Fruit fly (Drosophila melanogaster) whole organism, prepupa: ENCODE results near the gene dsx-c73A.

Source experiments
- CG10631 ChIP-seq: fragments of 200-800 bp; sonication (Bioruptor generic); optimal IDR thresholded peaks from 2 replicates; lab custom pipeline; 2016; ENCODE audit warnings: missing biosample characterization, missing genetic modification characterization
- CG11294 ChIP-seq: fragments of 200-800 bp; sonication (Bioruptor generic); IDR thresholded peaks from 2 replicates; pipeline ENCODE4 v1.3.6; 2022; ENCODE audit warnings: missing biosample characterization, missing genetic modification characterization
- CG11762 ChIP-seq: fragments of 200-800 bp; sonication (Bioruptor generic); optimal IDR thresholded peaks from 3 replicates; lab custom pipeline; 2016; ENCODE audit warnings: missing biosample characterization, missing genetic modification characterization; ENCODE audit not compliant: insufficient read depth
- CG11902 ChIP-seq: fragments of 200-800 bp; sonication (Bioruptor generic); optimal IDR thresholded peaks from 3 replicates; lab custom pipeline; 2016; ENCODE audit warnings: missing biosample characterization, missing genetic modification characterization
- CG15336 ChIP-seq: fragments of 200-800 bp; sonication (Bioruptor generic); IDR thresholded peaks from 2 replicates; pipeline ENCODE4 v1.3.6; 2022; ENCODE audit warnings: missing biosample characterization, missing genetic modification characterization
- CG1621 ChIP-seq: fragments of 200-800 bp; sonication (Bioruptor generic); optimal IDR thresholded peaks from 3 replicates; lab custom pipeline; 2018; ENCODE audit warnings: missing biosample characterization, mild to moderate bottlenecking, missing genetic modification characterization
- CG16779 ChIP-seq: fragments of 200-800 bp; sonication (Bioruptor generic); optimal IDR thresholded peaks from 3 replicates; lab custom pipeline; 2017; ENCODE audit warnings: missing biosample characterization, mild to moderate bottlenecking, missing genetic modification characterization
- CG31627 ChIP-seq: fragments of 200-800 bp; sonication (Bioruptor generic); optimal IDR thresholded peaks from 3 replicates; lab custom pipeline; 2016; ENCODE audit warnings: missing biosample characterization, missing genetic modification characterization
- CG32006 ChIP-seq: fragments of 200-800 bp; sonication (Bioruptor generic); optimal IDR thresholded peaks from 3 replicates; lab custom pipeline; 2017; ENCODE audit warnings: missing biosample characterization, mild to moderate bottlenecking, missing genetic modification characterization
- CG34406 ChIP-seq: fragments of 200-800 bp; sonication (Bioruptor generic); optimal IDR thresholded peaks from 3 replicates; lab custom pipeline; 2016; ENCODE audit warnings: missing biosample characterization, missing genetic modification characterization
- CG3919 ChIP-seq: fragments of 200-800 bp; sonication (Bioruptor generic); optimal IDR thresholded peaks from 3 replicates; lab custom pipeline; 2016; ENCODE audit warnings: missing biosample characterization, missing genetic modification characterization
- CG6163 ChIP-seq: fragments of 200-800 bp; sonication (Bioruptor generic); IDR thresholded peaks from 3 replicates; pipeline ENCODE4 v1.3.6; 2022; ENCODE audit warnings: missing biosample characterization, missing genetic modification characterization
- CG6276 ChIP-seq: fragments of 200-800 bp; sonication (Bioruptor generic); optimal IDR thresholded peaks from 2 replicates; lab custom pipeline; 2017; ENCODE audit warnings: missing biosample characterization, mild to moderate bottlenecking, missing genetic modification characterization
- CG6792 ChIP-seq: fragments of 200-800 bp; sonication (Bioruptor generic); optimal IDR thresholded peaks from 3 replicates; lab custom pipeline; 2016; ENCODE audit warnings: missing biosample characterization, missing genetic modification characterization
- CG6808 ChIP-seq: fragments of 200-800 bp; sonication (Bioruptor generic); optimal IDR thresholded peaks from 3 replicates; lab custom pipeline; 2017; ENCODE audit warnings: missing biosample characterization, missing genetic modification characterization, mild to moderate bottlenecking, moderate library complexity, missing genetic modification reagents
- CG7368 ChIP-seq: fragments of 200-800 bp; sonication (Bioruptor generic); optimal IDR thresholded peaks from 3 replicates; lab custom pipeline; 2016; ENCODE audit warnings: missing biosample characterization, missing genetic modification characterization
- CG8119 ChIP-seq: fragments of 200-800 bp; sonication (Bioruptor generic); IDR thresholded peaks from 3 replicates; pipeline ENCODE4 v1.3.6; 2022; ENCODE audit warnings: missing biosample characterization, missing genetic modification characterization
- CG8319 ChIP-seq: fragments of 200-800 bp; sonication (Bioruptor generic); optimal IDR thresholded peaks from 3 replicates; lab custom pipeline; 2016; ENCODE audit warnings: missing biosample characterization, missing genetic modification characterization
- CG8632 ChIP-seq: fragments of 200-800 bp; sonication (Bioruptor generic); optimal IDR thresholded peaks from 3 replicates; lab custom pipeline; 2016; ENCODE audit warnings: missing biosample characterization, missing genetic modification characterization
- CG9139 ChIP-seq: fragments of 200-800 bp; sonication (Bioruptor generic); optimal IDR thresholded peaks from 3 replicates; lab custom pipeline; 2017; ENCODE audit warnings: missing biosample characterization, mild to moderate bottlenecking, missing genetic modification characterization
- Eip75B ChIP-seq: fragments of 200-800 bp; sonication (Bioruptor generic); optimal IDR thresholded peaks from 3 replicates; lab custom pipeline; 2016; ENCODE audit warnings: missing biosample characterization, missing genetic modification characterization
- Eip78C ChIP-seq: fragments of 200-800 bp; sonication (Bioruptor generic); peaks from one replicate; lab custom pipeline; 2016; ENCODE audit warnings: missing biosample characterization, missing genetic modification characterization
- Eip93F ChIP-seq: fragments of 200-800 bp; sonication (Bioruptor generic); optimal IDR thresholded peaks from 2 replicates; lab custom pipeline; 2016; ENCODE audit warnings: missing biosample characterization, mild to moderate bottlenecking, missing genetic modification characterization
- Ets21C ChIP-seq: fragments of 200-800 bp; sonication (Bioruptor generic); optimal IDR thresholded peaks from 3 replicates; lab custom pipeline; 2016; ENCODE audit warnings: missing biosample characterization, missing genetic modification characterization
- Ets96B ChIP-seq: fragments of 200-800 bp; optimal IDR thresholded peaks from 2 replicates; lab custom pipeline; 2019; ENCODE audit warnings: missing biosample characterization, mild to moderate bottlenecking, missing genetic modification characterization, moderate library complexity
- Hr38 ChIP-seq: sonication (Bioruptor generic); optimal IDR thresholded peaks from 2 replicates; lab custom pipeline; 2016; ENCODE audit warnings: missing biosample characterization, missing genetic modification characterization
- Hr39 ChIP-seq: fragments of 200-800 bp; sonication (Bioruptor generic); optimal IDR thresholded peaks from 2 replicates; lab custom pipeline; 2016; ENCODE audit warnings: missing biosample characterization, missing genetic modification characterization
- Lpt ChIP-seq: fragments of 200-800 bp; sonication (Bioruptor generic); optimal IDR thresholded peaks from 3 replicates; lab custom pipeline; 2016; ENCODE audit warnings: missing biosample characterization, missing genetic modification characterization
- Met ChIP-seq: fragments of 200-800 bp; sonication (Bioruptor generic); optimal IDR thresholded peaks from 3 replicates; lab custom pipeline; 2016; ENCODE audit warnings: missing biosample characterization, missing genetic modification characterization
- Smox ChIP-seq: fragments of 200-800 bp; sonication (Bioruptor generic); optimal IDR thresholded peaks from 3 replicates; lab custom pipeline; 2016; ENCODE audit warnings: missing biosample characterization, missing genetic modification characterization
- Sox102F ChIP-seq: fragments of 200-800 bp; sonication (Bioruptor generic); optimal IDR thresholded peaks from 2 replicates; lab custom pipeline; 2016; ENCODE audit warnings: missing biosample characterization, mild to moderate bottlenecking, missing genetic modification characterization
- Sox14 ChIP-seq: fragments of 200-800 bp; sonication (Bioruptor generic); optimal IDR thresholded peaks from 3 replicates; lab custom pipeline; 2016; ENCODE audit warnings: missing biosample characterization, missing genetic modification characterization
- achi ChIP-seq: fragments of 200-800 bp; sonication (Bioruptor generic); optimal IDR thresholded peaks from 3 replicates; lab custom pipeline; 2016; ENCODE audit warnings: missing biosample characterization, missing genetic modification characterization
- acj6 ChIP-seq: fragments of 200-800 bp; sonication (Bioruptor generic); optimal IDR thresholded peaks from 3 replicates; lab custom pipeline; 2016; ENCODE audit warnings: missing biosample characterization, missing genetic modification characterization
- cyc ChIP-seq: fragments of 200-800 bp; sonication (Bioruptor generic); optimal IDR thresholded peaks from 3 replicates; lab custom pipeline; 2016; ENCODE audit warnings: missing biosample characterization, missing genetic modification characterization
- dac ChIP-seq: fragments of 200-800 bp; sonication (Bioruptor generic); optimal IDR thresholded peaks from 2 replicates; lab custom pipeline; 2017; ENCODE audit warnings: missing biosample characterization, mild to moderate bottlenecking, missing genetic modification characterization
- dsx ChIP-seq: fragments of 200-800 bp; optimal IDR thresholded peaks from 3 replicates; lab custom pipeline; 2019; ENCODE audit warnings: missing biosample characterization, mild to moderate bottlenecking, missing genetic modification characterization, moderate library complexity; ENCODE audit not compliant: poor library complexity, severe bottlenecking
- eg ChIP-seq: fragments of 200-800 bp; sonication (Bioruptor generic); IDR thresholded peaks from 3 replicates; pipeline ENCODE4 v1.3.6; 2022; ENCODE audit warnings: missing biosample characterization, missing genetic modification characterization
- esn ChIP-seq: fragments of 200-800 bp; sonication (Bioruptor generic); optimal IDR thresholded peaks from 2 replicates; lab custom pipeline; 2016; ENCODE audit warnings: missing biosample characterization, mild to moderate bottlenecking, missing genetic modification characterization, moderate library complexity
- fd59A ChIP-seq: fragments of 200-800 bp; sonication (Bioruptor generic); optimal IDR thresholded peaks from 2 replicates; lab custom pipeline; 2017; ENCODE audit warnings: missing biosample characterization, mild to moderate bottlenecking, missing genetic modification characterization, missing genetic modification reagents
- fd85E ChIP-seq: fragments of 200-800 bp; sonication (Bioruptor generic); optimal IDR thresholded peaks from 3 replicates; lab custom pipeline; 2016; ENCODE audit warnings: missing biosample characterization, missing genetic modification characterization
- fkh ChIP-seq: fragments of 200-800 bp; sonication (Bioruptor generic); optimal IDR thresholded peaks from 3 replicates; lab custom pipeline; 2017; ENCODE audit warnings: missing biosample characterization, mild to moderate bottlenecking, missing genetic modification characterization, moderate library complexity
- lz ChIP-seq: fragments of 200-800 bp; sonication (Bioruptor generic); optimal IDR thresholded peaks from 3 replicates; lab custom pipeline; 2016; ENCODE audit warnings: missing biosample characterization, missing genetic modification characterization
- net ChIP-seq: fragments of 200-800 bp; sonication (Bioruptor generic); optimal IDR thresholded peaks from 3 replicates; lab custom pipeline; 2016; ENCODE audit warnings: missing biosample characterization, missing genetic modification characterization
- pdm3 ChIP-seq: fragments of 200-800 bp; sonication (Bioruptor generic); optimal IDR thresholded peaks from 3 replicates; lab custom pipeline; 2016; ENCODE audit warnings: missing biosample characterization, missing genetic modification characterization
- salr ChIP-seq, 2 experiments: fragments of 200-800 bp; sonication (Bioruptor generic); optimal IDR thresholded peaks; 3 replicates each; lab custom pipeline; 2016 to 2018; ENCODE audit warnings: missing biosample characterization in 2 of 2, missing genetic modification characterization in 2 of 2, mild to moderate bottlenecking in 1 of 2
- spab ChIP-seq: fragments of 200-800 bp; sonication (Bioruptor generic); optimal IDR thresholded peaks from 2 replicates; lab custom pipeline; 2017; ENCODE audit warnings: missing biosample characterization, mild to moderate bottlenecking, missing genetic modification characterization, missing genetic modification reagents
- ss ChIP-seq, 2 experiments: fragments of 200-800 bp; sonication (Bioruptor generic); optimal IDR thresholded peaks; 2 replicates in 1 of 2; 3 replicates in 1 of 2; lab custom pipeline; 2017 to 2018; ENCODE audit warnings: mild to moderate bottlenecking in 2 of 2, missing biosample characterization in 2 of 2, missing genetic modification characterization in 2 of 2, moderate library complexity in 1 of 2
- svp ChIP-seq: fragments of 200-800 bp; sonication (Bioruptor generic); peaks from one replicate; lab custom pipeline; 2016; ENCODE audit warnings: missing biosample characterization, missing genetic modification characterization
- topi ChIP-seq: fragments of 200-800 bp; sonication (Bioruptor generic); optimal IDR thresholded peaks from 3 replicates; lab custom pipeline; 2016; ENCODE audit warnings: missing biosample characterization, missing genetic modification characterization
- vri ChIP-seq: fragments of 200-800 bp; sonication (Bioruptor generic); optimal IDR thresholded peaks from 3 replicates; lab custom pipeline; 2016; ENCODE audit warnings: missing biosample characterization, mild to moderate bottlenecking, missing genetic modification characterization

The dsx-c73A gene

DNA sequence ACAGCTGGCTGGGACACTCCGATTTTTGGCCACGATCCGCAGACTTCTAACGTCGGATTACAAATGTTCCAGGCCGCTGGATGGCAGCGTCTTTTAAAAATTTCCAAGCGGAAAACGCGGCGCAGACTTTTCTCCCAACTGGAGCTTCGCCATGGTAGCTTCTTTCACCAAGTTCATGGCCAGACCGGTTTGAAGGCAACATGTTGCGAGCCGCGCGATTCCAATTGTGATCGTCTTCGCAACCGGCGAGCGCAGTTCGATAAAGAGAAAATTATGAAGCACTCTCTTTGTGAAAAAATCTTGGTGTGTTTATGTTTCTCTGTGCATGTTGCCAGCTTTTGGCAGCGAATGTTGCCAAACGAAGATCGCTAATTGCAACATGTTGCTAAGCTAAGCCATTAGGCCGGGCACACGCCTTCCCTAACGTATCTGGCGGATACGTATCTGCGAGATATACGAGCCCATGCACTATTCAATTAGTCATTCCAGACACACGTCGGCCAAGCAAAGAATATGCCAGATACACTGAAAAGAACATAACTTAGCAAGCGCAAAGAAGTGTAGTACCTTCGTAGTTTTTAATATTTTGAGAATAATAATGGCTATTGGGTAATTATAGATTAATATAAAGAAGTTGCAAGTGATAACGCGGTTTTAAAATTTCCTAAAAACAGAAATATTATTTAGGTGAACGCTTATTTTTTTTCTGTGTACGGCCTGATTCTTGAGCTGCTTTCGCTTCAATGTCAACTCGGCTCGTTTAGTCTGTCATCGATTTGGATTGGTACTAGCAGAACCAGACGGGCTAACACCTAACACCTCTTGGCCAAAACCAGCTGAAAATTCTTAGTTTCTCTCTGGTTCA, at the start of gene dsx-c73A:
Gene dsx-c73A (minus strand): TSS at position 72 of the 865 bp plus-strand sequence.
- no peak for TF ChIP-seq fd59A (GFP tag; lab: Kevin White, UChicago)
- no peak for TF ChIP-seq Ets96B (tag; lab: Kevin White, UChicago)
- no peak for TF ChIP-seq Smox (GFP tag; lab: Kevin White, UChicago)
- peak; percentile 40 for TF ChIP-seq net (GFP tag; lab: Kevin White, UChicago)
- no peak for TF ChIP-seq CG1621
- no peak for TF ChIP-seq CG11762 (GFP tag; lab: Kevin White, UChicago)
- TF ChIP-seq CG6276 (GFP tag; lab: Kevin White, UChicago) = peak; percentile 48
- peak; percentile 51; the same call in 2 of the 3 replicates for TF ChIP-seq CG8119
- TF ChIP-seq esn (GFP tag; lab: Kevin White, UChicago) = no peak
- TF ChIP-seq CG11902 (GFP tag; lab: Kevin White, UChicago) = no peak
- peak; percentile 32 for TF ChIP-seq acj6
- TF ChIP-seq topi (GFP tag; lab: Kevin White, UChicago) = no peak
- no peak for TF ChIP-seq Hr39 (GFP tag; lab: Kevin White, UChicago)
- TF ChIP-seq CG6808 (GFP tag; lab: Kevin White, UChicago) = no peak
- TF ChIP-seq Lpt (GFP tag; lab: Kevin White, UChicago) = peak; percentile 39
- no peak for TF ChIP-seq Sox102F
- TF ChIP-seq CG6163 = peak; percentile 63; the same call in 2 of the 3 replicates
- TF ChIP-seq Met (GFP tag; lab: Kevin White, UChicago) = no peak
- TF ChIP-seq eg = peak; percentile 68
- no peak for TF ChIP-seq CG34406 (GFP tag; lab: Kevin White, UChicago)
- no peak for TF ChIP-seq Eip75B (GFP tag; lab: Kevin White, UChicago)
- peak; percentile 79 for TF ChIP-seq CG15336 (GFP tag; lab: Robert Waterston, UW)
- no peak for TF ChIP-seq CG7368 (GFP tag; lab: Kevin White, UChicago)
- no peak for TF ChIP-seq CG16779 (tag; lab: Kevin White, UChicago)
- no peak for TF ChIP-seq Ets21C (GFP tag; lab: Kevin White, UChicago)
- no peak for TF ChIP-seq vri
- no peak for TF ChIP-seq dac (GFP tag; lab: Kevin White, UChicago)
- TF ChIP-seq pdm3 = peak; percentile 8
- TF ChIP-seq CG8319 (GFP tag; lab: Kevin White, UChicago) = no peak
- peak in 1 of 2 experiments; percentile 66 for TF ChIP-seq salr (GFP tag; optimal IDR thresholded peaks at IDR 0.05; lab: Kevin White, UChicago)
- peak; percentile 76 for TF ChIP-seq CG32006 (GFP tag; lab: Kevin White, UChicago)
- no peak for TF ChIP-seq spab (GFP tag; lab: Kevin White, UChicago)
- TF ChIP-seq achi (GFP tag; lab: Kevin White, UChicago) = peak; percentile 50
- peak; percentile 83 for TF ChIP-seq Eip78C
- no peak for TF ChIP-seq fkh (GFP tag; lab: Kevin White, UChicago)
- TF ChIP-seq ss (GFP tag; optimal IDR thresholded peaks at IDR 0.05; lab: Kevin White, UChicago) = no peak
- no peak for TF ChIP-seq dsx
- TF ChIP-seq CG8632 = no peak
- TF ChIP-seq CG6792 = no peak
- peak; percentile 18; the same call in 1 of the 2 replicates for TF ChIP-seq CG11294 (GFP tag; lab: Robert Waterston, UW)
- peak; percentile 55 for TF ChIP-seq CG3919 (GFP tag; lab: Kevin White, UChicago)
- TF ChIP-seq Hr38 (GFP tag; lab: Kevin White, UChicago) = no peak
- no peak for TF ChIP-seq cyc (GFP tag; lab: Kevin White, UChicago)
- TF ChIP-seq CG10631 (GFP tag; lab: Kevin White, UChicago) = peak; percentile 33
- peak; percentile 48 for TF ChIP-seq Sox14 (GFP tag; lab: Kevin White, UChicago)
- TF ChIP-seq CG31627 (GFP tag; lab: Kevin White, UChicago) = no peak
- no peak for TF ChIP-seq lz (GFP tag; lab: Kevin White, UChicago)
- no peak for TF ChIP-seq svp (GFP tag; lab: Kevin White, UChicago)
- TF ChIP-seq Eip93F (GFP tag; lab: Kevin White, UChicago) = no peak
- no peak for TF ChIP-seq fd85E (GFP tag; lab: Kevin White, UChicago)
- no peak for TF ChIP-seq CG9139 (GFP tag; lab: Kevin White, UChicago)
